Worm (Caenorhabditis elegans) whole organism, mixed stage, embryonic: ENCODE results near the gene citk-2.

Experiments
- hlh-1 ChIP-seq: fragments of 150-350 bp; optimal IDR thresholded peaks from 2 replicates; lab custom pipeline; 2014; ENCODE audit warnings: missing biosample characterization, missing genetic modification reagents, missing genetic modification characterization
- lsy-2 ChIP-seq: fragments of 150-350 bp; optimal IDR thresholded peaks from 2 replicates; lab custom pipeline; 2014; ENCODE audit warnings: missing biosample characterization, missing genetic modification characterization
- nhr-76 ChIP-seq: sonication (generic microtip); optimal IDR thresholded peaks from 2 replicates; lab custom pipeline; 2017; ENCODE audit warnings: missing biosample characterization, missing genetic modification characterization
- pha-4 ChIP-seq: fragments of 150-350 bp; optimal IDR thresholded peaks from 2 replicates; lab custom pipeline; 2018; ENCODE audit warnings: missing biosample characterization, missing genetic modification reagents, missing genetic modification characterization
- unc-39 ChIP-seq: fragments of 150-350 bp; optimal IDR thresholded peaks from 2 replicates; lab custom pipeline; 2014; ENCODE audit warnings: missing biosample characterization, missing genetic modification characterization
- ztf-11 ChIP-seq: fragments of 150-350 bp; optimal IDR thresholded peaks from 2 replicates; lab custom pipeline; 2014; ENCODE audit warnings: missing biosample characterization, missing genetic modification characterization

- TF ChIP-seq unc-39 (no peak), hlh-1 (no peak), nhr-76 (tag; lab: Kevin White, UChicago) (no peak), pha-4 (tag; lab: Kevin White, UChicago) (no peak), ztf-11 (tag; lab: Kevin White, UChicago) (no peak), lsy-2 (no peak)
Measured at ce11 chrII:5042381-5042930, 43.1 kb downstream of the citk-2 start.
